Fruit fly (Drosophila melanogaster): Measurements from ENCODE around the gene CG14074.
A peak's percentile ranks its signal among the peaks of the same experiment; 100 is the strongest.

DNA sequence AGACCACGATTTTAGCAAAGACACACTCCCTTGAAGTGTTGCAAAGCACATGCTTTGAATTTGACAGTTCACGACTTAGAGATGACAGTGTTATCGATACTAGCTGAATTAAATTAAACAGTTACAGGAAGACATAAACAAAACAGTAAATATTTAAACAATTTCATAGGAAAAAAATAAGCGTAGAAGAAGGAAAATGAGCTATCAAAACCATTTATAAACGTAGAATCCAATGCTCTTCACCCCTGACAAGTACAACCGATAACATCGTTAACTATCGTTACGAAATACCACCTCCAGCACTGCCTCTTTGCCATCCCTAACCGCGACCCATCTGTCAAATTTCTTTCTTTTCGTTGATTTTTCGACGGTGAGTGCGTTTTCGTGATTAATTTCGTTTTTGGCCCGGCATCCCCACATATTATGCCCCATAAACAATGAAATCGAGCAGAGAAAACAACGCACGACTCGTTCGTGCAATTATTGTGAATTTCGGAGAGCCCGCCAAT, 32.8 kb downstream of the CG14074 start, which contains the start of gene RpL26:
- no peak for TF ChIP-seq Sox102F (GFP tag; optimal IDR thresholded peaks at IDR 0.05)
- TF ChIP-seq Adf1 (GFP tag; IDR thresholded peaks at IDR 0.05), result peak; percentile 43
- TF ChIP-seq grau (tag; optimal IDR thresholded peaks at IDR 0.05), result peak; percentile 83
